Fruit fly (Drosophila melanogaster): ENCODE data around the gene CG17544.

CG17544 gene

DNA sequence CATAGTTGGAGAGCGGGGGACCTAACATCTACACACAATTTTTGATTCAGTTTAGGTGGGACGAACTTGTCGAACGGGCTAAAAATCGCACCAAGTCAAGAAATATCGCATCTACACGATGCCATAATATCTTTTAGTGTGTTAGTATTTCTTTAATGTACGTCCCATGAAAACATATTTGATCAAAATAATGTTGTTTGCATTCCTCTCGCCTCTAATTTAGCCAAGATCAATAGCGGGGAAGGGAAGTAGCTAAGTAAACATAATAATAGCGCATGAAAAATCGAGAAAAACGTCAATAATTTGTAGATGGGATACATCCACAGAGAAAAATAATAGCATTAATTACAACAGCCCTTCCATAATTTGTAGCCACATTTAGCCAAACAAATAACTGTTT, 13.7 kb upstream of the CG17544 start:
- TF ChIP-seq CG17801 (GFP tag; optimal IDR thresholded peaks at IDR 0.05; ENCODE audit: partially characterized antibody): no peak

DNA sequence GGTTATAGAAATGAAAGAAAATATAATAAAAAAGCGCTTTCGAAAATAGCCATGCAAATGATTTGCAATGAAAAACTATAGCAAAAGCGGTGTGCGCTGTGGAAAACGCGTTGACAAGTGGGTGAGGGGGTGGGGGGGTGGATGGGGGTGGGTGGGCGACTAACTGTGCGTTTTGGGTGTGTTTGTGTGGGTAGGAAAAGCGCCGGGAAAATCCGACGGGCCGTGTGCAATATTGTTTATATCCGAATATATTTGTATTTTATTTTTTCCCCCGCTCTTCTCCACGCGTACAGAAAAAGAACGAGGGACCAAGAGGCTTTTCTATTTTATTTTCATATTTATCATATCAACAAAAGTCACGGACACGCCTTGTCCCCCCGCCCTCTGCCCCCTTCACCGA, 8.1 kb upstream of the CG17544 start:
- no peak for TF ChIP-seq CG17801 (GFP tag; optimal IDR thresholded peaks at IDR 0.05; ENCODE audit: partially characterized antibody)

- TF ChIP-seq CG17801 (GFP tag; optimal IDR thresholded peaks at IDR 0.05; ENCODE audit: partially characterized antibody): no peak
These were observed 7.5 kb upstream of the CG17544 start for dm6 chr2L:19405685-19406357.

dm6 chr2L:19404804-19405203, 6.5 kb upstream of the CG17544 start:
- no peak for TF ChIP-seq CG17801 (GFP tag; optimal IDR thresholded peaks at IDR 0.05; ENCODE audit: partially characterized antibody)

- no peak for TF ChIP-seq CG17801 (GFP tag; optimal IDR thresholded peaks at IDR 0.05; ENCODE audit: partially characterized antibody)
These were observed 5.1 kb upstream of the CG17544 start for dm6 chr2L:19403398-19403797.

dm6 chr2L:19402667-19403066, 4.4 kb upstream of the CG17544 start:
- TF ChIP-seq CG17801 (GFP tag; optimal IDR thresholded peaks at IDR 0.05; ENCODE audit: partially characterized antibody): no peak

DNA sequence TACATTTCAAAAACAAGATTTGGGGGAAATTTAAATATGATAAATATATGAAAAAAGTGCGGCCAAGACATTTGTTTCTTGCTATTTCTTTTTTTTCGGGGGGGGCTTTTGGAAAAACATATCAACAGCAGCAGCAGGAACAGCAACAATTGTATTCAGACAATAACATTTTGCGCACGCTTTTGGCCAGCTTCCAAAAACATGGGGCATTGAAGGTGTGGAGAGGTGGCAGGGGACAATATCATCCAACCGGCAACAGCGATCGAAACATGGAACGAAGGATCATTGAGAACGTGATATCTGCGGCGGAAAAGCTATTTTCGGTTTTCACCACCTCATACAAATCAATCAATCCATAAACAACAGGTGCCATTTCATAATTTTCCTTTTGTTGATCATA, 3.6 kb upstream of the CG17544 start:
- no peak for TF ChIP-seq CG17801 (GFP tag; optimal IDR thresholded peaks at IDR 0.05; ENCODE audit: partially characterized antibody)

DNA sequence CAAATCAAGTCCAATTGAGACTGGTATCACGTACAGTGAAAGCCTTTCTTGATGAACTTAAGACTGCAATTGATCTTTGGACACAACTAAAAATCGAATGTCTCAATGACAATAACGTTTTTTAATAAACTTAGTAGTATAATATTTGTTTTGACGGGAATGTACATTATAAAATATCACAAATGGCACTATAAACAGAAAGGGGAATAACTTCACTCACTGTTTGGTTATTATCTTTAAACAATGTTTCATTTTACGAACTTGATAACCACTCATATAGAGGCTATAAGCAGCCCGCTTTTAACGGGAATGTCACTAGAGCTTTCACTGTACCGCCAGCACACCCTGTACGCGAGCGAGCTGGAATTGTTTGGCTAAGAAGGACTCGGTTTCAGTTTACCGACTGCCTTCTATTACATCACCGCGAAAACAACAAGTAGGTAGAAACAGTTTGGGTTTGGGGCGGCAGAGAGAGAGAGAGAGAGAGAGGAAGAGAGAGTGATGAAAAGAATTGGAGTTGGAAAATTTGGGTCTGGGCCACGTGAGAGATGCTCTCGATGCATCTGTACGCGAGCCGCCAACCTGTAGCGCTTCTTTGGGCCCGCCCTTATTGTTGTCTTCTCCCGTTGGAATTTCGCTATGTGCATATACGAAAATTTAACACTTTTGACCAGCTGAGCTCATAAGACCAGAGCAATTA, 526 bp downstream of the CG17544 start:
- TF ChIP-seq CG17801 (GFP tag; optimal IDR thresholded peaks at IDR 0.05; ENCODE audit: partially characterized antibody): no peak

- no peak for TF ChIP-seq CG17801 (GFP tag; optimal IDR thresholded peaks at IDR 0.05; ENCODE audit: partially characterized antibody)
These were observed 4.5 kb downstream of the CG17544 start, which contains the start of gene CG31798 for dm6 chr2L:19393703-19394210. Gene CG31798 (plus strand): TSS chr2L:19394160.

- no peak for TF ChIP-seq CG17801 (GFP tag; optimal IDR thresholded peaks at IDR 0.05; ENCODE audit: partially characterized antibody)
These were observed 8.5 kb downstream of the CG17544 start, which contains the start of gene CG17549 for dm6 chr2L:19389749-19390148. Gene CG17549 (minus strand): TSS chr2L:19390075.

DNA sequence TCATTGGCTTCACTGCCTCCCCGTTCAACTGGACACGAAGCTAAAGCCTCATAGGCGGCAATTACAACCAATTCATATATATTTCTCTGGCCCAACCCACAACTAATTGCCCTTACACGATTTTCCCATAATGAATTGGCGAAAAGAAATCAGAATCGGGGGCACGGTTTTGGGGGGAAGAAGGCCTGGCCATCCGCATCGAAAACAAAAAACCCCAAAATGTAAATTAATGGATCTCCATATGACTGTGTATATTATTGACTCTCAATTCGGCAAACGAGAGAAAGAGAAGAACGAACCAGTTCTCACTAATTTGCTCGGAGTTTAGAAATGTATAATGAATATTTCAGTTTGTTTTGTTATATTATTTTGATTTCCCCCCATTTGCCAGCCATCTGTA, 9.3 kb downstream of the CG17544 start:
- no peak for TF ChIP-seq CG17801 (GFP tag; optimal IDR thresholded peaks at IDR 0.05; ENCODE audit: partially characterized antibody)

DNA sequence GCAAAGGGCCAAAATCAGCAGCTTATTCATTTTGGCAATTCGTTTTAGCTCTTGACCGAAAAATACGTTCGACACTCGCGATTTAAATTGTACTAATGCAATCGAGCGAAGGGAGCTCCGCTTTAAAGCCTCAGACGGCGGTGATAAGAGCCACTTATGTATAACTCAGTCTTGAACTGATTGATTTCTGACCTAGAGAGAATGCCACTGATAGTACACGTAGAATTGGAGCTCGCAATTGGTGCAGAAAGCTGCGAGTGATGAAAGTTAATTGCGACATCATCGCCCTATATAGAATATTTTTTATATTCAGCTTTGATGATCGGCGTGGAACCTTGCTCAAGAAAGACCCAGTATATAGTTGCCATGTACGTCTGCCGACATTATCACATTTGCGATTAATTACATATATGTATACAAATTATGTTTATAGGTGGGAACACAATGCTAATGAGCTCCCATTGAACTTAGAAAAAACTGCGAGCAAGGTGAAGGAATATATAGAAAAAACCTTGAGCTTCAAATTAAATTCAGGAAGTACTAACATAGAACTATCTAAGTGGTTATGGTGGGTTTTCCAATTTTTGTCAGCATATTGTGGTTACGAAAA, 12.1 kb downstream of the CG17544 start, which contains the start of gene fon:
TSS of gene fon (minus strand) at position 100 of the 610 bp plus-strand sequence.
- TF ChIP-seq CG17801 (GFP tag; optimal IDR thresholded peaks at IDR 0.05; ENCODE audit: partially characterized antibody): no peak

DNA sequence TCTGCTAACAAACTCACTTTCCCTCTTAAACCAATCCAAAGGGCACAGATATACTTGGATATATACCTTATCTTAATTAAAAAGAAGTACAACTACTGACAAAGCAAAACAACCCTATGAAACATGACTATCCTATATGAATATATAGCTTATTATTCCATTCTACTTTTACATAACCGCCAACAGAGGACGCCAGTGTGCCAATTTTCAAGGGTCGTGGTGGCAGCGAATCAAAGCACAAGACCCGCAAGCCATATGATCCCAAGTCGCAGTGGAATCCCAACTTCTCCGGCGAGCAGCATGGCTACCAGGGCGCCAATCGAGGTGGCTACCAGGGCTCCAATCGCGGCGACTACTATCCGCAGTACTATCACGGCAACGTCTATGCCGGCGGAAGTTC, 15.9 kb downstream of the CG17544 start:
- no peak for TF ChIP-seq CG17801 (GFP tag; optimal IDR thresholded peaks at IDR 0.05; ENCODE audit: partially characterized antibody)

- no peak for TF ChIP-seq CG17801 (GFP tag; optimal IDR thresholded peaks at IDR 0.05; ENCODE audit: partially characterized antibody)
These were observed 17.7 kb downstream of the CG17544 start, which contains the start of gene CG17350 for dm6 chr2L:19380630-19381029. Gene CG17350 (plus strand): TSS chr2L:19380930.

DNA sequence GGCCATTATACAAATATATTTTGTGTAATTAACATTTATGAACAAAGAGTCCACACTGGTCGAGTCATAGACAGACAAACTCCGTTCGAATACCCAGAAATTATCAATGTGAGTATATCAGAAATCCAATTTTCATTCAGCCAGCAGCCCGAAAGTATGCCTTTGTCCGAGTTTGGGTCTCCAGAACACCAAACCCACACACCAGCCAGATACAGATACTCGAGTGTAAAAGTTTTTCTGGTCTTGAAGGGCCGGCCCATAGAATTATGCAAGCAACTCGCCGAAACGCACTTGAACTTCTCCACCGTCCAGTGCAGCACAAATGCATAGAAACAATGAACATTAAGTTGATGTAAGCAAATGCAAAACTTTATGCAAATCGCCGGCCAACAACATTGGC, 19.7 kb downstream of the CG17544 start:
- no peak for TF ChIP-seq CG17801 (GFP tag; optimal IDR thresholded peaks at IDR 0.05; ENCODE audit: partially characterized antibody)
